Worm (Caenorhabditis elegans): Measurements from ENCODE around the gene vwa-8.

The vwa-8 gene

DNA sequence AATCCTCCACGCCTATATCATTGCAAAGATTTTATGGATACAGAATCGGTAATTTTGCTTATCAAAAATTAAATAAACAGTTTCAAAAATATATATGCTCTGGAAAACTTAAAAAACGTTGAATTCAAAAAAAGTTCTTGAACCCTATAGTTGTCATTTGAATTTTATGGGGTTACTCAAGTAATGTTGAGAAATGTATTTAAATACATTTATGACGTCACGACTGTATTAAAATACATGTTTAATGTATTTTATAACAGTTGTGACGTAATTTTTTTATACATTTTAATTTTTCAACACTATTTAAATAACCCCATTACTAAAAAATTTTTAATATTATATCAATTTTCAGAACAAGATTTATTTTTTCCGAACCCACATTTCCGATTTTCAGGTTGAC is 4.9 kb downstream of the vwa-8 start:
- TF ChIP-seq ztf-11 (tag; optimal IDR thresholded peaks at IDR 0.05) (no peak), Y5F2A.4 (GFP tag; optimal IDR thresholded peaks at IDR 0.05) (no peak), hmg-1.1 (GFP tag; IDR thresholded peaks at IDR 0.05) (no peak), nhr-28 (tag; optimal IDR thresholded peaks at IDR 0.05) (no peak), unc-62 (GFP tag; optimal IDR thresholded peaks at IDR 0.05 in 1 of 2) (no peak), unc-62 (tag; optimal IDR thresholded peaks at IDR 0.05) (no peak), lin-1 (GFP tag; IDR thresholded peaks at IDR 0.05) (no peak), zip-2 (tag; optimal IDR thresholded peaks at IDR 0.05) (no peak), T26A8.4 (GFP tag; IDR thresholded peaks at IDR 0.05) (no peak), ZK546.5 (tag; optimal IDR thresholded peaks at IDR 0.05) (no peak), D1046.2 (GFP tag; IDR thresholded peaks at IDR 0.05) (no peak), duxl-1 (tag; optimal IDR thresholded peaks at IDR 0.05; ENCODE audit: poor library complexity) (no peak), aha-1 (tag) (no peak)

DNA sequence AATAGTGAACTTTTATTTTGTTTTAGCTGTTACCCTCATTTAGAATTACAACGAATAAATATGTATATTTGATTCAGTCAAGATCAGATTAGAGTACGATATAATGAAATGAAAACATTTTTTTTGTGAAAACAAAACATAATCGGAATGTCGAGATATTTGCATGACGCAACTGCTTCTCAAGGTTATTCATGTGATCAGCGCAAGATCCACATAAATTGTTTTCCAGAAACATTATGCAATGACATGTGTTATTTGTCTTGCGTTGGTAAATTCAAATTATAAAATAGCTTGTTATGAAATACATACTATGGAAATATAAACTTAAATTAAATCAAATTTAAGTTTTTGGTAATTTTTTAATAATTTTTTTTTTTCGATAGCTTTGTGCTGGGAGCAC is 8.3 kb downstream of the vwa-8 start:
- TF ChIP-seq php-3 (GFP tag; IDR thresholded peaks at IDR 0.05) (no peak), nhr-25 (tag; optimal IDR thresholded peaks at IDR 0.05; ENCODE audit: borderline replicate concordance, insufficient read depth) (peak; percentile 86), hlh-30 (tag; optimal IDR thresholded peaks at IDR 0.05; ENCODE audit: insufficient read depth) (peak; percentile 8)

DNA sequence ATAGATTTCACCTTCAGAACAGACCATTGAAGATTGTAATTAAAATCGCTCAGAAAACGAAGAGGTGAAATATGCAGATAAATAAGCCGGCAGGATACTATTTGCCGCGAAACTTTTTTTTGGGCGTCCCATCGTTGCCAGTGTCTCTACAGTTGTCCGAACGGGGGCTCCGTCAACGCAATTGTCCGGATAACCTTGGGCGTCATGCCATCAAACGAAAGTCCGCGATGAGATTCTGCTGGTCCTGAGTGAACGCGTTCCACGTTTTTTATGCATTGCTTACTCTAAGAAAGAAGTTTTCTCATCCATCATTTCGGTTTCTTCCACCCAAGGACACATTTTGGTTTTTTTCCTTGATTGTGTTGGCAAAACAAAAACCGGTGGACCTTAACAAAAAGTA is 9.6 kb downstream of the vwa-8 start:
- TF ChIP-seq ceh-32 (tag; optimal IDR thresholded peaks at IDR 0.05; ENCODE audit: poor library complexity): no peak
- no peak for TF ChIP-seq vab-7 (GFP tag; IDR thresholded peaks at IDR 0.05)
- TF ChIP-seq daf-16 (GFP tag; optimal IDR thresholded peaks at IDR 0.05): no peak
- TF ChIP-seq daf-16 (tag; optimal IDR thresholded peaks at IDR 0.05): no peak
- peak; percentile 56 for TF ChIP-seq aha-1 (tag)
- no peak for TF ChIP-seq zip-11 (GFP tag; IDR thresholded peaks at IDR 0.05)
- no peak for TF ChIP-seq madf-9 (GFP tag; conservative IDR thresholded peaks at IDR 0.05)
- TF ChIP-seq nhr-25 (tag; optimal IDR thresholded peaks at IDR 0.05; ENCODE audit: borderline replicate concordance, insufficient read depth): peak; percentile 97
- no peak for TF ChIP-seq unc-39 (tag; optimal IDR thresholded peaks at IDR 0.05)
- no peak for TF ChIP-seq F49E8.2 (tag; optimal IDR thresholded peaks at IDR 0.05; ENCODE audit: borderline replicate concordance)

DNA sequence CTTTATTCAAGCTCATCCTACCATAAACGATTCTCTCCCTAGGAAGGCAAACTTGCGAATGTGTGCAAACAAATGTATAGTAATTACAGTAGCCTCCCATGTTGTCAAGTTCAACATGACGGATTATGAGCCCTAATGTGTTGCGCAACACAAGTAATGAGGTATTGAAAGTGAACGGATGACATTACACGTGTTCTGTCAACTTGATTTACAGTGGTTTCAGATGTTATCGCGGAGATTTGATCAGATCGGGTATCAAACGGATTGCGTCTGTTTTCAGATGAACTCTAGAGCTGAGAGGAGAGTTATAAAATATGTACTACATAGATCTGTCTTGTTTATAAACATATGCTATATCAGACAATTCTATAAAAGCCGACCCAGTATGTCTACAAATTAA is 11.1 kb downstream of the vwa-8 start:
- TF ChIP-seq set-16 (GFP tag; IDR thresholded peaks at IDR 0.05) (no peak), aha-1 (tag) (peak; percentile 89)

DNA sequence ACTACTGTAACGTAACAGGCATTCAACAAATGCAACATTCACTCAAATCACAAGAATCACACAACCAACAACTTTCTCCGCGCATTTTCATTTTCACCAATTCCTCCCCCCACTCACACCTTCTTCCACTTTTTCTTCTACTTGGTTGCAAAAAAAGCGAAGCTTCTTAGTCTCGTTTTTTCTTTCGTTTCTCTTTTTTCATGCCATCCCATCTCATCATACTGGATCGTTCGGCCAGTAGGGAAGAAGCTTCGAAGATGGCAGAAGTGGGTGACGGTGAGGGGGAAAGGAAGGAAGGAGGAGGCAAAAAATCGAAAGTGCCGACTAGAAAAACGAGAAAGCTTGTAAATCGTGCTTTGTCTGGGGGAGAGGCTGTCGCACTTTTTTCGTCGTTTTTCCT is 11.8 kb downstream of the vwa-8 start:
- TF ChIP-seq hif-1 (tag; optimal IDR thresholded peaks at IDR 0.05) (no peak), daf-8 (GFP tag; IDR thresholded peaks at IDR 0.05) (no peak), ceh-20 (GFP tag; IDR thresholded peaks at IDR 0.05) (no peak), nhr-25 (tag; optimal IDR thresholded peaks at IDR 0.05; ENCODE audit: borderline replicate concordance, insufficient read depth) (peak; percentile 66)

DNA sequence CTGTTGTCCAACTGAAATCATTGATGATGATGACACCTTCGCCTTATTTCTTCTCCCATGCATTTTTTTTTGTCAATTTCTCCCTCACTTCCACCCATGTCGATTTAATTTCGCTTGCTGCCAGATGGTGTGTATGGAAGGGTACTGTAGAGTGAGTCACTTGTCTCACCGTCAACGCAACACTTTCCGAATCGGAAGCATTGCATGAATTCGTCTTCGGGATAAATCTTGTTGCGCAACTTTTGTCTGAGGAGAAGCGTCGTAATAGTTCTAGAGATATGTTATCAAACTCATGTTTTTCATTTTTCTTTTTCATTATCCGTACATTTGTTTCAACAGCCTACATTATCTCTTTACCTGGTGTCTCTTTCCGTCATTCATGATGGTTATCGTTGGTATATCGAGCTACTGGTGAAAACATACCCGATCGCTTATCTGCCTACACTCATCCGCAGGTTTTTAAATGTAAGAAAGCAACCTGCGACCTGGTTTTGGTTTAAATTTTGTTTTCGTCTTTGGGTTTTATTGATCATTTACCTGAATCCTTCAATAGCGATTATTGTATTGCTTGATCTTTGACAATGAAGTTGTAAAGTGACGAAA is 13.3 kb downstream of the vwa-8 start:
- TF ChIP-seq nhr-25 (tag; optimal IDR thresholded peaks at IDR 0.05; ENCODE audit: borderline replicate concordance, insufficient read depth): peak; percentile 74
- TF ChIP-seq cey-2 (tag; optimal IDR thresholded peaks at IDR 0.05; ENCODE audit: borderline replicate concordance, insufficient read depth): no peak

DNA sequence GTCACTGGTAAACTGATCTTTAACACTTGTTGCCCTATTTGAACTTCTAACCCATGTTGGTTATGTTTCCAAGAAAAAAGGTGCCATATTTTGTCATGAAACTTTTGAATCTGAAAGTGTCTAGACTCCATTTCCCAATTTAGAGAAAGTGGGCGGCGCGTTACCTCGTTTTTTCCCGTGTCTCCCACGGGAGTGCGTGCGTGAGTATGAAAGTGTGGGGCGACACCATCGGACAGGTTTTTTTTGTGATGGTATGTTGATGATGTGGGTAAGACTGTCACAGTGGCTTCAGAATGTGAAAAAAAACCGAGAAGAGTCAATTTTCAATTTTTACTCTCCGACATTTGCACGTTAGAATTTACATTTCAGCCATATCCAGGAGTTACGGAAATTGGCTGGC is 14.5 kb downstream of the vwa-8 start:
- TF ChIP-seq nhr-25 (tag; optimal IDR thresholded peaks at IDR 0.05; ENCODE audit: borderline replicate concordance, insufficient read depth): peak; percentile 64
- no peak for TF ChIP-seq lin-29 (GFP tag; IDR thresholded peaks at IDR 0.05)
- TF ChIP-seq nhr-102 (tag; optimal IDR thresholded peaks at IDR 0.05): no peak
- TF ChIP-seq aha-1 (tag): peak; percentile 14

Measured in whole organism, L4 larva.